Fruit fly (Drosophila melanogaster) whole organism, pupa: ENCODE results near the gene wat.
A peak's percentile ranks its signal among the peaks of the same experiment; 100 is the strongest.

ENCODE experiments used
- CG10348 ChIP-seq: fragments of 200-800 bp; sonication (Bioruptor generic); IDR thresholded peaks from 2 replicates; pipeline ENCODE4 v1.3.6; 2022; ENCODE audit warnings: missing biosample characterization, missing genetic modification characterization
- CG12605 ChIP-seq: fragments of 200-800 bp; sonication (Bioruptor generic); IDR thresholded peaks from 2 replicates; pipeline ENCODE4 v1.3.6; 2022; ENCODE audit warnings: missing biosample characterization, missing genetic modification characterization
- CG13204 ChIP-seq: fragments of 200-800 bp; sonication (Bioruptor generic); optimal IDR thresholded peaks from 2 replicates; lab custom pipeline; 2018; ENCODE audit warnings: missing biosample characterization, mild to moderate bottlenecking, missing genetic modification characterization, moderate library complexity
- CG14655 ChIP-seq: fragments of 200-800 bp; sonication (Bioruptor generic); optimal IDR thresholded peaks from 3 replicates; lab custom pipeline; 2017; ENCODE audit warnings: mild to moderate bottlenecking, missing biosample characterization, missing genetic modification reagents, missing genetic modification characterization
- CG15710 ChIP-seq: fragments of 200-800 bp; sonication (Bioruptor generic); optimal IDR thresholded peaks from 2 replicates; lab custom pipeline; 2018; ENCODE audit warnings: missing biosample characterization, mild to moderate bottlenecking, missing genetic modification characterization, moderate library complexity
- CG17806 ChIP-seq: fragments of 200-800 bp; sonication (Bioruptor generic); optimal IDR thresholded peaks from 2 replicates; lab custom pipeline; 2018; ENCODE audit warnings: missing biosample characterization, mild to moderate bottlenecking, missing genetic modification characterization, moderate library complexity
- CG32121 ChIP-seq: fragments of 200-800 bp; sonication (Bioruptor generic); IDR thresholded peaks from 2 replicates; pipeline ENCODE4 v1.3.6; 2022; ENCODE audit warnings: missing biosample characterization, missing genetic modification characterization
- CG34367 ChIP-seq: fragments of 200-800 bp; sonication (Bioruptor generic); optimal IDR thresholded peaks from 2 replicates; lab custom pipeline; 2018; ENCODE audit warnings: missing biosample characterization, mild to moderate bottlenecking, missing genetic modification characterization
- CG4496 ChIP-seq: fragments of 200-800 bp; sonication (Bioruptor generic); IDR thresholded peaks from 3 replicates; pipeline ENCODE4 v1.3.6; 2022; ENCODE audit warnings: missing biosample characterization, missing genetic modification characterization
- CG8159 ChIP-seq: fragments of 200-800 bp; sonication (Bioruptor generic); optimal IDR thresholded peaks from 3 replicates; lab custom pipeline; 2018; ENCODE audit warnings: missing biosample characterization, mild to moderate bottlenecking, missing genetic modification characterization, moderate library complexity
- CG8301 ChIP-seq: fragments of 200-800 bp; sonication (Bioruptor generic); optimal IDR thresholded peaks from 2 replicates; lab custom pipeline; 2018; ENCODE audit warnings: missing biosample characterization, mild to moderate bottlenecking, missing genetic modification characterization
- CG9948 ChIP-seq: fragments of 200-800 bp; sonication (Bioruptor generic); optimal IDR thresholded peaks from 2 replicates; lab custom pipeline; 2018; ENCODE audit warnings: missing biosample characterization, mild to moderate bottlenecking, missing genetic modification characterization, moderate library complexity
- D1 ChIP-seq: fragments of 200-800 bp; sonication (Bioruptor generic); optimal IDR thresholded peaks from 2 replicates; lab custom pipeline; 2018; ENCODE audit warnings: missing biosample characterization, mild to moderate bottlenecking, missing genetic modification characterization, moderate library complexity
- EcR ChIP-seq: fragments of 200-800 bp; sonication (Bioruptor generic); optimal IDR thresholded peaks from 3 replicates; lab custom pipeline; 2019; ENCODE audit warnings: missing biosample characterization, missing genetic modification characterization, mild to moderate bottlenecking, moderate library complexity, missing genetic modification reagents
- Ets98B ChIP-seq: fragments of 200-800 bp; sonication (Bioruptor generic); IDR thresholded peaks from 2 replicates; pipeline ENCODE4 v1.3.6; 2022; ENCODE audit warnings: missing biosample characterization, missing genetic modification characterization
- Pif1A ChIP-seq: fragments of 200-800 bp; sonication (Bioruptor generic); optimal IDR thresholded peaks from 3 replicates; lab custom pipeline; 2016; ENCODE audit warnings: missing biosample characterization, missing genetic modification characterization
- Pif1B ChIP-seq: fragments of 200-800 bp; sonication (Bioruptor generic); optimal IDR thresholded peaks from 3 replicates; lab custom pipeline; 2016; ENCODE audit warnings: missing biosample characterization, missing genetic modification characterization
- Snoo ChIP-seq: fragments of 200-800 bp; sonication (Bioruptor generic); optimal IDR thresholded peaks from 3 replicates; lab custom pipeline; 2017; ENCODE audit warnings: missing biosample characterization, mild to moderate bottlenecking, missing genetic modification characterization, inconsistent platforms
- fd96Ca ChIP-seq: fragments of 200-800 bp; sonication (Bioruptor generic); IDR thresholded peaks from 3 replicates; pipeline ENCODE4 v1.3.6; 2022; ENCODE audit warnings: missing biosample characterization, missing genetic modification characterization
- gl ChIP-seq: fragments of 200-800 bp; sonication (Bioruptor generic); optimal IDR thresholded peaks from 2 replicates; lab custom pipeline; 2018; ENCODE audit warnings: missing biosample characterization, mild to moderate bottlenecking, missing genetic modification characterization
- rn ChIP-seq: fragments of 200-800 bp; sonication (Bioruptor generic); IDR thresholded peaks from 2 replicates; pipeline ENCODE4 v1.3.6; 2022; ENCODE audit warnings: missing biosample characterization, missing genetic modification characterization

wat gene

DNA sequence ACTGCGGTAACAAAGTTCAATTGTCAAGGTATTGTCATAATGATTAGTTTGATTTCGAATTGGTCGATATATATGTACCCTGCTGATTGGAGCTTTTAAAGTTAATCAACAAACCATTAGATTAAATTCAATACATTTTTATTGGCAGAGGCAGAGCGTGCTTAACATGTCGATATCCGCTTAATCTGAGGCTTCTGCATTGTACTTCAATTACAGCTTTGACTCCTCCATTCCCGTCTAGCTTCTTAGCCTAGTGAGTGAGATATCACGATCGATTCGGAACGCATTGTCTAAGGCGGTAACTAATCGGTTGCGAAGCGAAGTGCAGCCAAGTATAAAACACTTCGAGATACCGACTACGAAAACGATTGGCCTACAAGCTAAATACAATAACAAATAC, 12.3 kb upstream of the wat start, which contains the start of gene Ssl2:
Gene Ssl2 (minus strand): TSS at position 101 of the 400 bp plus-strand sequence.
- no peak for TF ChIP-seq CG8301 (tag; lab: Kevin White, UChicago)
- TF ChIP-seq CG15710 (tag; lab: Kevin White, UChicago), result no peak
- TF ChIP-seq CG17806, result no peak
- no peak for TF ChIP-seq CG13204 (GFP tag; lab: Kevin White, UChicago)
- TF ChIP-seq CG34367 (tag; lab: Kevin White, UChicago), result no peak
- TF ChIP-seq fd96Ca (GFP tag; lab: Robert Waterston, UW), result no peak
- no peak for TF ChIP-seq CG10348
- TF ChIP-seq CG32121 (GFP tag; lab: Robert Waterston, UW), result no peak
- TF ChIP-seq CG12605 (GFP tag; lab: Robert Waterston, UW), result no peak
- TF ChIP-seq Pif1B, result no peak
- TF ChIP-seq Snoo (tag; lab: Kevin White, UChicago), result no peak

DNA sequence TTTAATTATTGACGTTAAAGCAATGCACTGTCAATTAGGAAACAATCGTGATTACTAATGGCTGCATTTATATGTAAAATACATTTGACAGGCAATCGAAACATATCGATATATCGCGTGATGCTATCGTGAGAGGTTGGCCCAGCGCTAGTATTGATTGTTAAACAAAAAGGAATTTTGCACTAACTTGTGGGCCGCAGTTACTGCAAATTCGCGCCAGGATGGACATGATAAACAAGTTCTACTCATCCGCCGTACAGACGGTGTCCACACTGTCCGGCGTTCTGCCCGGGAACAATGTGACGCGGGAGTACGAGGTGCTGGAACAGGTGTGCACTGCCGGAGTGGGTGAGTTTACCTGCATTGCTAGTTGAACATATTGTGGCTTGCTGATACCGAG, 6.9 kb upstream of the wat start, which contains the start of the genes eIF4E6 and CG1951:
Gene eIF4E6 (minus strand): TSS at position 53 of the 400 bp plus-strand sequence.
Gene CG1951 (plus strand): TSS at position 115 of the 400 bp plus-strand sequence.
- TF ChIP-seq gl (tag; lab: Kevin White, UChicago), result no peak
- no peak for TF ChIP-seq Ets98B
- TF ChIP-seq CG13204 (GFP tag; lab: Kevin White, UChicago), result no peak
- TF ChIP-seq Snoo (tag; lab: Kevin White, UChicago), result no peak
- TF ChIP-seq CG14655, result no peak
- no peak for TF ChIP-seq CG12605 (GFP tag; lab: Robert Waterston, UW)
- no peak for TF ChIP-seq D1 (tag; lab: Kevin White, UChicago)
- TF ChIP-seq CG10348, result no peak
- TF ChIP-seq CG34367 (tag; lab: Kevin White, UChicago), result no peak
- TF ChIP-seq CG32121 (GFP tag; lab: Robert Waterston, UW), result no peak
- no peak for TF ChIP-seq fd96Ca (GFP tag; lab: Robert Waterston, UW)
- TF ChIP-seq CG9948 (tag; lab: Kevin White, UChicago), result no peak
- no peak for TF ChIP-seq EcR (GFP tag; lab: Kevin White, UChicago)
- no peak for TF ChIP-seq Pif1A (GFP tag; lab: Kevin White, UChicago)
- no peak for TF ChIP-seq CG17806
- TF ChIP-seq CG8159 (tag; lab: Kevin White, UChicago), result no peak
- TF ChIP-seq CG4496 (GFP tag; lab: Robert Waterston, UW), result no peak
- TF ChIP-seq Pif1B, result no peak
- TF ChIP-seq CG8301 (tag; lab: Kevin White, UChicago), result no peak
- TF ChIP-seq CG15710 (tag; lab: Kevin White, UChicago), result no peak

DNA sequence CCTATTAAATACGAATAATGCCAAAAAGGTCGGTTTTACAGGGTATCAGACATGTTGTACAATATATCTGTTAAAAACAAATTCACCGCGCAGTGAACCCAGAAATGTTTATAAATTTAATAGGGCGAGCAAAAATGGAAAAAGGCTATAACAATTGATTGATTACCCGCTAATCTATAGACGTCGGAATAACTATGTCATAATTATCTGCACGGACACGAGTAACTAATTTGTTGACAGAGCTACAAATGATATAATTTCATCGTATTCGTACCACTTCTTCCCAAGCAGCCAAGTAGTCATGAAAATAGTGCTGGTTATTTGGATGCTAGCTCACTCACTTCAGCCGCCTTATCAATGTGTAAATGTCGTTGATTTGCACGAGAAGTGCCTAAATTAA, 4.5 kb upstream of the wat start, which contains the start of gene CG14518:
Gene CG14518 (plus strand): TSS at position 301 of the 400 bp plus-strand sequence.
- TF ChIP-seq gl (tag; lab: Kevin White, UChicago), result no peak
- no peak for TF ChIP-seq CG32121 (GFP tag; lab: Robert Waterston, UW)

DNA sequence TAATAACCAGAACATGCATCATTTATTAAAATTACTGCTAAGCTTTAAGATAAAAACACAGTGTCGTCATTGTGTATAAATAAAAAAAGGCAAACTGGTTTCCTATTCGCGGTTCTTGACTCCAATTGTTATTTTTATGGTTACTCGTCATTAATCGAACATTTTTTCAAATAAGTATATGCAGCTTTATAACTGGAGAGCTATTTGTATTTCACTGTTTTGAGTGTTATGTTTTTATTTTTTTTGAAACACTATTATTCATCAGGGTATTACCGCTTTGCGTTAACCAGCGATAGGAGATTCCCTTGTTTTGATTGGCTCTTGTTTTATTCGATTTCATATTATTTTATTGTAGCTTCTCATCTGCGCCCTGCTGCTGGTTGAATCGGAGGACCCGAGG, 9.1 kb downstream of the wat start:
- TF ChIP-seq CG15710 (tag; lab: Kevin White, UChicago) (peak; percentile 51), CG9948 (tag; lab: Kevin White, UChicago) (peak; percentile 14), CG14655 (peak; percentile 23), D1 (tag; lab: Kevin White, UChicago) (no peak), CG8301 (tag; lab: Kevin White, UChicago) (peak; percentile 15), Ets98B (no peak), CG4496 (GFP tag; lab: Robert Waterston, UW) (no peak), CG8159 (tag; lab: Kevin White, UChicago) (peak; percentile 68), CG17806 (peak; percentile 17), Pif1A (GFP tag; lab: Kevin White, UChicago) (peak; percentile 14)

DNA sequence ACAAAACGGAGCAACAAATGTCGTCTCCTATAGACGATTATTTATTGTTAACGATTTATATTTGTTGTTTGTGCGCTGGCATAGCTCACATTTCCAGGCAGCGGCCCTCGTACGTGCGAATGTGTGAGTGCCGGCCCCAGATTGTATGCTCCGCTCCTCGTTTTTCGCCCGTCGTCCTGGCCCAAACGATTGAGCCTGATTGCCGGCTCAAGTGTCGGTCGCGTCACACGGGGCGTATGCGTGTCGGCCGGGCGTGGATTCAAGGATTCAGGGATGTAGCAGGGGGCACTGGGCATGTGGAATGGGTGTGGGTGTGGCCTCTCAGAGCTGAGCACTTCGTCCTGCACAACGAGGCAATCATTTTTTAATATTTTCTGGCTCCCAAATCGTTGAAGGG, 14.6 kb downstream of the wat start:
- TF ChIP-seq CG12605 (GFP tag; lab: Robert Waterston, UW) (no peak), rn (no peak), Pif1A (GFP tag; lab: Kevin White, UChicago) (no peak), CG8159 (tag; lab: Kevin White, UChicago) (no peak), CG10348 (no peak), CG8301 (tag; lab: Kevin White, UChicago) (no peak), CG14655 (no peak), CG15710 (tag; lab: Kevin White, UChicago) (no peak), Ets98B (no peak), fd96Ca (GFP tag; lab: Robert Waterston, UW) (no peak), gl (tag; lab: Kevin White, UChicago) (no peak), CG32121 (GFP tag; lab: Robert Waterston, UW) (no peak), CG34367 (tag; lab: Kevin White, UChicago) (no peak), CG13204 (GFP tag; lab: Kevin White, UChicago) (no peak), Snoo (tag; lab: Kevin White, UChicago) (no peak), CG9948 (tag; lab: Kevin White, UChicago) (no peak), EcR (GFP tag; lab: Kevin White, UChicago) (no peak)
- TF ChIP-seq, all 21 proteins: peak for 0

DNA sequence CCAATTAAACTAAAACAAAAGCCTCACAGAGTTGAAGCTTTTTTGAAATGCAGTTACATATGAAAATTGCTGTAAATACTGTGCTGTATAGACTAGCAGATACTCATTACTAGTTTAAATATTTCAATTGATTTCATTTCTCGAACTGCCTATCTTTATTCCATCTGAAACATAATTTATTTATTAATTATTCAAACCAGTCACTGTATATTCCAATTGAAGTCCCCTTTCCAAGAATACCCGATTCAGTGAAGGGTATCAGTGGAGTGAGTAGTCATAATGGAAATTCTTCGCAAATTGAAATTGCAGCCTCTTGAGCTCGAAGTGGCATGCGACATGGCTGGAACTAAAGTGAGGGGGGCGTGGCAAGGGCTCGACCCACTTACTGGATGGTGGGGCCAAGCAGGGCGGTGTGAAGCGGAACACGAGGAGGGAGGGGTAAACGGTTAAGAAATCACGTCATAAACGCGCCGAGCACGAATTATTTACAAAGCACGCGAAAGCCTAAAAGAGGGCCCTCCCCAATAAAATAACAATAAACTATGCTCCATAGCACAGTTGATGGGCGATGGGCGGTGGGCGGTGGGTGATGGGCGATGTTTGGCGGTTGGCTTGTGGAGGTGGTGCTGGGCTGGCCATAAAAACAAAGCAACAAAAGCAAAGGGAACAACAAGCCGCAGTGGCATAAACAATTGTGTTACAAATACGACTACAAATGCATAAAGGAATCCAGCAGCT, 15.2 kb downstream of the wat start:
- TF ChIP-seq CG9948 (tag; lab: Kevin White, UChicago) (peak; percentile 35), CG8301 (tag; lab: Kevin White, UChicago) (peak; percentile 35), CG10348 (no peak), Pif1B (peak; percentile 3), CG4496 (GFP tag; lab: Robert Waterston, UW) (0 out of 3 replicates have a peak, but pooled peaks have one; percentile 8), CG15710 (tag; lab: Kevin White, UChicago) (peak; percentile 60), D1 (tag; lab: Kevin White, UChicago) (no peak), gl (tag; lab: Kevin White, UChicago) (no peak), EcR (GFP tag; lab: Kevin White, UChicago) (no peak), fd96Ca (GFP tag; lab: Robert Waterston, UW) (no peak), Snoo (tag; lab: Kevin White, UChicago) (peak; percentile 3), Ets98B (peak; percentile 43; the same call in 1 of the 2 replicates), CG8159 (tag; lab: Kevin White, UChicago) (peak; percentile 58), rn (no peak), CG13204 (GFP tag; lab: Kevin White, UChicago) (no peak), CG17806 (peak; percentile 50), CG32121 (GFP tag; lab: Robert Waterston, UW) (peak; percentile 49; the same call in 1 of the 2 replicates), CG14655 (peak; percentile 43), Pif1A (GFP tag; lab: Kevin White, UChicago) (peak; percentile 42)
